Worm (Caenorhabditis elegans): ENCODE results near the gene K04G7.1.

Gene K04G7.1

DNA sequence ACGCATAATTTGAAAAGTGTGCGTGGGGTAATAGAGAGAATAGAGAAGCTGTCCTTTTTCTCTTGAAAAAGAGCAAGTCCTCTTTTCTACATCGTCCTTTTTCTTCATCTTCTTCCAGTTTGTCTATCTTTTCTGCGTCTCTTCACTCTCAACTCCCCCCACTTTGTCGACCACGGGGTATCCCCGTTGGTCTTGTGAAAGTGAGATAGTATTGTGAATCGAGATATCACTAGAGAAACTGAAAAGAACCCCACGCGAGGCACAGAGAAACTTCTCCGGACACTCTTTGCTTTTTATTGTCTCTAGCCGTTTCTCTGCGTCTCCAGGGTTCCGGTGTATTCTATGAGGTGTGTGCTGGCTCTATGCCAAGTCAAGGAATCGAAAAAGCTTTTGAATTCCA, 6.9 kb upstream of the K04G7.1 start (continued):
- peak; percentile 94 for TF ChIP-seq swsn-7 (tag; optimal IDR thresholded peaks at IDR 0.05)
- TF ChIP-seq dpl-1 (GFP tag; optimal IDR thresholded peaks at IDR 0.05) = peak; percentile 64 to 74 (median 72)
- no peak for TF ChIP-seq ceh-63 (GFP tag; optimal IDR thresholded peaks at IDR 0.05)
- peak; percentile 68 for TF ChIP-seq snpc-4 (tag; optimal IDR thresholded peaks at IDR 0.05)
- peak; percentile 94 for TF ChIP-seq ztf-4 (tag; optimal IDR thresholded peaks at IDR 0.05)
- peak; percentile 97 for TF ChIP-seq snu-23 (GFP tag; optimal IDR thresholded peaks at IDR 0.05)
- TF ChIP-seq nhr-47 (tag; optimal IDR thresholded peaks at IDR 0.05) = peak; percentile 95
- no peak for TF ChIP-seq C34B4.2 (tag; optimal IDR thresholded peaks at IDR 0.05)
- TF ChIP-seq ztf-11 (tag; optimal IDR thresholded peaks at IDR 0.05) = peak in 1 of 2 experiments; percentile 43
- TF ChIP-seq ces-1 (GFP tag; optimal IDR thresholded peaks at IDR 0.05) = no peak
- TF ChIP-seq aha-1 (tag; optimal IDR thresholded peaks at IDR 0.05) = peak; percentile 34
- peak; percentile 93 for TF ChIP-seq isw-1 (GFP tag; IDR thresholded peaks at IDR 0.05)
- peak; percentile 91 for TF ChIP-seq fos-1 (tag; optimal IDR thresholded peaks at IDR 0.05)
- TF ChIP-seq nhr-90 (tag; optimal IDR thresholded peaks at IDR 0.05; ENCODE audit: poor library complexity) = peak; percentile 86
- peak; percentile 68 for TF ChIP-seq ceh-88 (GFP tag; IDR thresholded peaks at IDR 0.05)
- no peak for TF ChIP-seq sptf-1 (tag; optimal IDR thresholded peaks at IDR 0.05)
- TF ChIP-seq elt-2 (tag; optimal IDR thresholded peaks at IDR 0.05) = peak; percentile 80
- TF ChIP-seq nhr-71 (tag; optimal IDR thresholded peaks at IDR 0.05) = peak; percentile 99
- TF ChIP-seq hlh-4 (tag; optimal IDR thresholded peaks at IDR 0.05) = no peak
- TF ChIP-seq lin-39 (tag; optimal IDR thresholded peaks at IDR 0.05) = peak; percentile 72
- peak; percentile 95 for TF ChIP-seq nhr-20 (tag; optimal IDR thresholded peaks at IDR 0.05)
- peak; percentile 83 for TF ChIP-seq ama-1 (optimal IDR thresholded peaks at IDR 0.05)
- no peak for TF ChIP-seq F16B12.6 (tag; optimal IDR thresholded peaks at IDR 0.05)
- peak; percentile 62 for TF ChIP-seq sox-4 (tag; optimal IDR thresholded peaks at IDR 0.05)
- TF ChIP-seq xbp-1 (tag; optimal IDR thresholded peaks at IDR 0.05) = peak; percentile 88
- no peak for TF ChIP-seq tlp-1 (tag; optimal IDR thresholded peaks at IDR 0.05)
- peak; percentile 86 for TF ChIP-seq nhr-77 (tag; optimal IDR thresholded peaks at IDR 0.05)
- TF ChIP-seq fkh-8 (tag; optimal IDR thresholded peaks at IDR 0.05) = peak; percentile 98
- TF ChIP-seq unc-30 (tag; optimal IDR thresholded peaks at IDR 0.05) = no peak
- peak; percentile 70 for TF ChIP-seq skn-1 (tag; optimal IDR thresholded peaks at IDR 0.05)
- peak; percentile 70 for TF ChIP-seq blmp-1 (tag; optimal IDR thresholded peaks at IDR 0.05)
- TF ChIP-seq ets-5 (GFP tag; IDR thresholded peaks at IDR 0.05) = no peak
- TF ChIP-seq hlh-17 (GFP tag; optimal IDR thresholded peaks at IDR 0.05; ENCODE audit: borderline replicate concordance) = no peak
- no peak for TF ChIP-seq nhr-84 (tag; optimal IDR thresholded peaks at IDR 0.05)
- TF ChIP-seq hpl-2 (GFP tag; optimal IDR thresholded peaks at IDR 0.05) = peak; percentile 75
- TF ChIP-seq vab-15 (tag; optimal IDR thresholded peaks at IDR 0.05) = no peak
- no peak for TF ChIP-seq Y116A8C.19 (tag; optimal IDR thresholded peaks at IDR 0.05; ENCODE audit: borderline replicate concordance)
- peak; percentile 92 for TF ChIP-seq nhr-11 (tag; optimal IDR thresholded peaks at IDR 0.05)
- peak; percentile 91 to 99 for TF ChIP-seq mdl-1 (tag; optimal IDR thresholded peaks at IDR 0.05)
- TF ChIP-seq mab-9 (GFP tag; IDR thresholded peaks at IDR 0.05) = peak; percentile 82
- TF ChIP-seq pax-3 (tag; optimal IDR thresholded peaks at IDR 0.05) = peak; percentile 82
- peak; percentile 43 for TF ChIP-seq C04F5.9 (tag; optimal IDR thresholded peaks at IDR 0.05)
- no peak for TF ChIP-seq nhr-76 (tag; optimal IDR thresholded peaks at IDR 0.05)
- peak; percentile 79 to 92 (median 89) for TF ChIP-seq ceh-82 (tag; optimal IDR thresholded peaks at IDR 0.05)

DNA sequence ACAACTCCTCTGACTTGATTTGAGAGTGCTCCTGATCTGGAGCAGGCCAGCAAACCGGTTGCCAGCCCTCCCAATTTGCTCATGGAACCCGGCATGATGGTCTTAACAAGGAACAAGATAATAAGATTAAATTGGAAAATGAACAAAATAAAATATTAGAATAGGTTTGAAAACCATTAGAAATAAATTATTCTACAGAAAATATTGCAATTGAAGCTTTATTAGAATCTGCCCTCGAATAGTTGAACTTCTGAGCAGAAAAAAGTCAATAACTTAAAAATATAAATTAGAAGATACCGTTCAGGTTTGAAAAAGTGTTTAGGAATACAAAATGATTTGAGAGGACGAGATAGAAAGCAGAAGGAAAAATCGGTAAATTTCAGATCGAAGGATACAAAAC, 3.8 kb upstream of the K04G7.1 start, which contains the start of gene nuo-4:
Gene nuo-4, minus strand, starts transcription at position 101 of the 400 bp plus-strand sequence.
- TF ChIP-seq zip-4 (GFP tag; optimal IDR thresholded peaks at IDR 0.05) (no peak), fkh-8 (tag; optimal IDR thresholded peaks at IDR 0.05) (no peak), tlp-1 (tag; optimal IDR thresholded peaks at IDR 0.05) (no peak), fkh-10 (GFP tag; optimal IDR thresholded peaks at IDR 0.05) (no peak), F16B12.6 (tag; optimal IDR thresholded peaks at IDR 0.05) (no peak), sox-4 (tag; optimal IDR thresholded peaks at IDR 0.05) (no peak), aha-1 (tag; optimal IDR thresholded peaks at IDR 0.05) (no peak), ceh-8 (GFP tag; optimal IDR thresholded peaks at IDR 0.05) (no peak), unc-98 (GFP tag; IDR thresholded peaks at IDR 0.05) (no peak), snu-23 (GFP tag; optimal IDR thresholded peaks at IDR 0.05) (no peak), unc-62 (GFP tag; optimal IDR thresholded peaks at IDR 0.05) (no peak), ama-1 (optimal IDR thresholded peaks at IDR 0.05) (no peak), lin-14 (GFP tag; optimal IDR thresholded peaks at IDR 0.05) (no peak), lin-13 (GFP tag; optimal IDR thresholded peaks at IDR 0.05) (no peak), hlh-4 (tag; optimal IDR thresholded peaks at IDR 0.05) (no peak), ceh-63 (GFP tag; optimal IDR thresholded peaks at IDR 0.05) (no peak), alr-1 (tag; optimal IDR thresholded peaks at IDR 0.05; ENCODE audit: borderline replicate concordance) (no peak), mdl-1 (tag; optimal IDR thresholded peaks at IDR 0.05) (no peak)

Data from whole organism, L1 larva.